Worm (Caenorhabditis elegans) whole organism, late embryonic: ENCODE data around the gene pkn-1.

Source experiments
- ceh-48 ChIP-seq: sonication (generic microtip); optimal IDR thresholded peaks from 2 replicates; lab custom pipeline; 2016; ENCODE audit warnings: missing genetic modification characterization, inconsistent platforms, missing compliant biosample characterization
- che-1 ChIP-seq: sonication (generic microtip); optimal IDR thresholded peaks from 2 replicates; lab custom pipeline; 2016; ENCODE audit warnings: mild to moderate bottlenecking, missing genetic modification characterization, missing compliant biosample characterization
- eyg-1 ChIP-seq: sonication (generic microtip); optimal IDR thresholded peaks from 2 replicates; lab custom pipeline; 2016; ENCODE audit warnings: missing genotype, missing genetic modification characterization, missing compliant biosample characterization
- fkh-10 ChIP-seq: fragments of 150-350 bp; optimal IDR thresholded peaks from 2 replicates; lab custom pipeline; 2014; ENCODE audit warnings: missing biosample characterization, missing genetic modification reagents, missing genetic modification characterization
- fkh-6 ChIP-seq: sonication (generic microtip); optimal IDR thresholded peaks from 2 replicates; lab custom pipeline; 2016; ENCODE audit warnings: missing genetic modification characterization, missing compliant biosample characterization
- nhr-11 ChIP-seq: fragments of 150-350 bp; optimal IDR thresholded peaks from 2 replicates; lab custom pipeline; 2014; ENCODE audit warnings: missing biosample characterization, missing genetic modification characterization
- nhr-232 ChIP-seq: sonication (generic microtip); optimal IDR thresholded peaks from 2 replicates; lab custom pipeline; 2016; ENCODE audit warnings: missing genetic modification characterization, missing compliant biosample characterization

pkn-1 gene

ce11 chrX:10446982-10447381 lies 49.9 kb downstream of the pkn-1 start, which contains the start of gene C39B10.5:
Gene C39B10.5 (plus strand): TSS chrX:10447343.
- TF ChIP-seq ceh-48, result no peak
- TF ChIP-seq fkh-6 (tag; lab: Kevin White, UChicago), result no peak
- TF ChIP-seq che-1 (tag; lab: Kevin White, UChicago), result no peak
- TF ChIP-seq eyg-1, result no peak
- TF ChIP-seq nhr-232 (tag; lab: Kevin White, UChicago), result no peak
- no peak for TF ChIP-seq fkh-10 (GFP tag; lab: Kevin White, UChicago)
- no peak for TF ChIP-seq nhr-11 (tag; lab: Kevin White, UChicago)
